Fruit fly (Drosophila melanogaster): Measurements from ENCODE around the gene MTA1-like.

dm6 chr3R:5633437-5633836 is 15.1 kb downstream of the MTA1-like start, which contains the start of gene CG12171:
- no peak for TF ChIP-seq CG34367 (tag; optimal IDR thresholded peaks at IDR 0.05)
- no peak for TF ChIP-seq CG17806 (tag; optimal IDR thresholded peaks at IDR 0.05)
- TF ChIP-seq Pif1A (GFP tag; optimal IDR thresholded peaks at IDR 0.05) = no peak
